Worm (Caenorhabditis elegans): ENCODE results near the gene M03C11.3.

DNA sequence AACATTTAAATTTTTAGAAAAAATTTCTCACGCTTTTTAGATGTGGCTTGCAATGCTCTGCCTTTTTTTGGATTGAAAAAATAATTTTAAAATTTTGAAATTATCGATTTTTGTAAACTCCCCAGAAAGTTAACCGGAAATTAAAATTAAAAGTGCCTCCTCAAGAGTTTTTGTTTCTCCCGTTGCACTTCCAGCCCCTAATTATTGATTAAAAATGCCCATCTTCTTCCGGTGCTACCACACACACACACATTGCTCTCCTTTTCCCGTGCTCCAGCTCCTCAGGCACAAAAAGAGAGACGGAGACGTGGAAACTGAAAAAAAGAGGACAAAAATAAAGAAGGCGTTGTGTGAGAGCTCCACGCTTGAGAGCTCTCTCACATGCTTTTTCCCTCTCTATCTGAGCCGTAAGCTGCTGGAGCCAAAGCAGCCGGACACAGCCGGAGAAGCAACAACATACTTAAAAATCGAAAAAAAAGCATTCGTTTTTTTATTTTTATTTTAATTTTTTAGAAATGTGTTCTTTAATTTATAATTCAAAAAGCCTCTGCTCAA, 37.4 kb upstream of the M03C11.3 start:
- TF ChIP-seq unc-39 (tag; optimal IDR thresholded peaks at IDR 0.05) = no peak
- no peak for TF ChIP-seq nhr-77 (tag; optimal IDR thresholded peaks at IDR 0.05)
- peak; percentile 44 for TF ChIP-seq unc-55 (GFP tag; optimal IDR thresholded peaks at IDR 0.05)
